Worm (Caenorhabditis elegans) whole organism, mixed stage, embryonic: ENCODE measurements around the gene Y43F8A.1.

Source experiments
- ces-1 ChIP-seq: fragments of 150-350 bp; optimal IDR thresholded peaks from 2 replicates; lab custom pipeline; 2014; ENCODE audit warnings: missing biosample characterization, missing genetic modification reagents, missing genetic modification characterization
- cnd-1 ChIP-seq: fragments of 200-800 bp; sonication (Bioruptor generic); optimal IDR thresholded peaks from 2 replicates; lab custom pipeline; 2018; ENCODE audit warnings: mild to moderate bottlenecking, missing genetic modification characterization, missing compliant biosample characterization
- elt-3 ChIP-seq: fragments of 150-350 bp; optimal IDR thresholded peaks from 2 replicates; lab custom pipeline; 2014; ENCODE audit warnings: missing biosample characterization, missing genetic modification characterization
- mls-2 ChIP-seq: sonication (generic microtip); optimal IDR thresholded peaks from 2 replicates; lab custom pipeline; 2016; ENCODE audit warnings: mild to moderate bottlenecking, missing genetic modification characterization, moderate library complexity, missing compliant biosample characterization
- ztf-11 ChIP-seq: fragments of 150-350 bp; optimal IDR thresholded peaks from 2 replicates; lab custom pipeline; 2014; ENCODE audit warnings: missing biosample characterization, missing genetic modification characterization

ce11 chrV:19417836-19418235 is 47.5 kb downstream of the Y43F8A.1 start, which contains the start of gene C25F9.15:
- no peak for TF ChIP-seq cnd-1 (tag; lab: Kevin White, UChicago)
- no peak for TF ChIP-seq ztf-11 (tag; lab: Kevin White, UChicago)
- no peak for TF ChIP-seq mls-2
- no peak for TF ChIP-seq ces-1 (GFP tag; lab: Kevin White, UChicago)
- no peak for TF ChIP-seq elt-3 (tag; lab: Kevin White, UChicago)
